Fruit fly (Drosophila melanogaster): Measurements from ENCODE around the gene CG31678.

The CG31678 gene

DNA sequence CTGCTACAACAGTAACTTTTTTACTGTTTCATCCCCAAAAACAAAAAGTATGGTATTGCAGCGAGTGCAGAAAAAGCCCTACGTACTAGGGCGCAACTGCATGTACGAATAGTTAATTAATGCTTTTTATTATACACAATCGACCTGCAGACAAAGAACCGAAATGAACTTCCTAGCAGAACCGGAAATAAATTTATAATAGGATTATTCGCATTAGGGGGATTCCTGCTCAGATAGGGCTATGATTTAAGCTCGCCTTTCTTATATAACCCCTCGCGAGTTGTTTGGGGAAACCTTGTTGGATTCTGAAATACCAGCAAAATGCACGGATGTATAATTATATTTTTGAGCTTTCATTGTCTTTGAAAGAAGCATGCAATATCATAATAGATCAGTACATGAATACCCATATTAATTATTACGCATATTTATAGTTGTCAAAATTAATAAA is 5.9 kb upstream of the CG31678 start, which contains the start of gene Cen (continued):
- TF ChIP-seq CG9139 (GFP tag; optimal IDR thresholded peaks at IDR 0.05) (no peak), achi (GFP tag; optimal IDR thresholded peaks at IDR 0.05) (peak; percentile 59), Eip75B (GFP tag; optimal IDR thresholded peaks at IDR 0.05) (peak; percentile 78), Met (GFP tag; optimal IDR thresholded peaks at IDR 0.05) (no peak), Blimp-1 (GFP tag; optimal IDR thresholded peaks at IDR 0.05) (no peak), CG34406 (GFP tag; optimal IDR thresholded peaks at IDR 0.05) (peak; percentile 79), CG8632 (GFP tag; optimal IDR thresholded peaks at IDR 0.05) (peak; percentile 65), Hr38 (GFP tag; optimal IDR thresholded peaks at IDR 0.05) (peak; percentile 53), CG6276 (GFP tag; optimal IDR thresholded peaks at IDR 0.05) (no peak), fkh (GFP tag; optimal IDR thresholded peaks at IDR 0.05) (no peak), salr (GFP tag; optimal IDR thresholded peaks at IDR 0.05) (peak in 1 of 2 experiments; percentile 12), CG3032 (tag; optimal IDR thresholded peaks at IDR 0.05) (peak; percentile 52), CG6854 (GFP tag; optimal IDR thresholded peaks at IDR 0.05) (no peak), Eip93F (GFP tag; optimal IDR thresholded peaks at IDR 0.05) (peak; percentile 22), Sox15 (GFP tag; optimal IDR thresholded peaks at IDR 0.05) (peak; percentile 70), Gug (GFP tag; IDR thresholded peaks at IDR 0.05) (no peak), CG16779 (tag; optimal IDR thresholded peaks at IDR 0.05) (no peak), CG6792 (GFP tag; optimal IDR thresholded peaks at IDR 0.05) (peak; percentile 61)

- TF ChIP-seq eg (GFP tag; IDR thresholded peaks at IDR 0.05) (0 out of 3 replicates have a peak, but pooled peaks have one; percentile 35), ss (GFP tag; optimal IDR thresholded peaks at IDR 0.05) (no peak), Lpt (GFP tag; optimal IDR thresholded peaks at IDR 0.05) (no peak), Eip78C (GFP tag) (peak; percentile 8), cyc (GFP tag; optimal IDR thresholded peaks at IDR 0.05) (no peak), svp (GFP tag) (peak; percentile 47)
Observed at dm6 chr2L:20674718-20675117, 1.0 kb downstream of the CG31678 start.

- TF ChIP-seq Eip78C (GFP tag) (peak; percentile 18), vri (GFP tag; optimal IDR thresholded peaks at IDR 0.05) (no peak), Ets96B (tag; optimal IDR thresholded peaks at IDR 0.05) (no peak), svp (GFP tag) (peak; percentile 37), eg (GFP tag; IDR thresholded peaks at IDR 0.05) (0 out of 3 replicates have a peak, but pooled peaks have one; percentile 22), CG6163 (GFP tag; IDR thresholded peaks at IDR 0.05) (no peak), CG32006 (GFP tag; optimal IDR thresholded peaks at IDR 0.05) (peak; percentile 16), CG16779 (tag; optimal IDR thresholded peaks at IDR 0.05) (peak; percentile 70)
Observed at dm6 chr2L:20673737-20674461, 1.8 kb downstream of the CG31678 start.

- TF ChIP-seq Blimp-1 (GFP tag; optimal IDR thresholded peaks at IDR 0.05) (no peak), CG8119 (GFP tag; IDR thresholded peaks at IDR 0.05) (peak; percentile 26; the same call in 1 of the 3 replicates), CG6276 (GFP tag; optimal IDR thresholded peaks at IDR 0.05) (peak; percentile 25), eg (GFP tag; IDR thresholded peaks at IDR 0.05) (0 out of 3 replicates have a peak, but pooled peaks have one; percentile 26)
Observed at dm6 chr2L:20671212-20671611, 4.5 kb downstream of the CG31678 start.

dm6 chr2L:20664428-20664827 is 11.3 kb downstream of the CG31678 start:
- TF ChIP-seq salr (GFP tag; optimal IDR thresholded peaks at IDR 0.05) (no peak), Lpt (GFP tag; optimal IDR thresholded peaks at IDR 0.05) (no peak), fkh (GFP tag; optimal IDR thresholded peaks at IDR 0.05) (no peak), svp (GFP tag) (peak; percentile 90), dac (GFP tag; optimal IDR thresholded peaks at IDR 0.05) (no peak)

- TF ChIP-seq CG6276 (GFP tag; optimal IDR thresholded peaks at IDR 0.05) (no peak), CG6163 (GFP tag; IDR thresholded peaks at IDR 0.05) (0 out of 3 replicates have a peak, but pooled peaks have one; percentile 59), CG15336 (GFP tag; IDR thresholded peaks at IDR 0.05) (peak; percentile 39; the same call in 1 of the 2 replicates)
Observed at dm6 chr2L:20661071-20661470, 14.7 kb downstream of the CG31678 start.

All from whole organism, prepupa.